Fruit fly (Drosophila melanogaster) whole organism, pupa: Measurements from ENCODE around the gene CG46467.

Experiments
- CG10348 ChIP-seq: fragments of 200-800 bp; sonication (Bioruptor generic); IDR thresholded peaks from 2 replicates; pipeline ENCODE4 v1.3.6; 2022; ENCODE audit warnings: missing biosample characterization, missing genetic modification characterization
- CG12605 ChIP-seq: fragments of 200-800 bp; sonication (Bioruptor generic); IDR thresholded peaks from 2 replicates; pipeline ENCODE4 v1.3.6; 2022; ENCODE audit warnings: missing biosample characterization, missing genetic modification characterization
- CG13204 ChIP-seq: fragments of 200-800 bp; sonication (Bioruptor generic); optimal IDR thresholded peaks from 2 replicates; lab custom pipeline; 2018; ENCODE audit warnings: missing biosample characterization, mild to moderate bottlenecking, missing genetic modification characterization, moderate library complexity
- CG14655 ChIP-seq: fragments of 200-800 bp; sonication (Bioruptor generic); optimal IDR thresholded peaks from 3 replicates; lab custom pipeline; 2017; ENCODE audit warnings: mild to moderate bottlenecking, missing biosample characterization, missing genetic modification reagents, missing genetic modification characterization
- CG17806 ChIP-seq: fragments of 200-800 bp; sonication (Bioruptor generic); optimal IDR thresholded peaks from 2 replicates; lab custom pipeline; 2018; ENCODE audit warnings: missing biosample characterization, mild to moderate bottlenecking, missing genetic modification characterization, moderate library complexity
- CG32121 ChIP-seq: fragments of 200-800 bp; sonication (Bioruptor generic); IDR thresholded peaks from 2 replicates; pipeline ENCODE4 v1.3.6; 2022; ENCODE audit warnings: missing biosample characterization, missing genetic modification characterization
- CG4496 ChIP-seq: fragments of 200-800 bp; sonication (Bioruptor generic); IDR thresholded peaks from 3 replicates; pipeline ENCODE4 v1.3.6; 2022; ENCODE audit warnings: missing biosample characterization, missing genetic modification characterization
- CG8301 ChIP-seq: fragments of 200-800 bp; sonication (Bioruptor generic); optimal IDR thresholded peaks from 2 replicates; lab custom pipeline; 2018; ENCODE audit warnings: missing biosample characterization, mild to moderate bottlenecking, missing genetic modification characterization
- CG9948 ChIP-seq: fragments of 200-800 bp; sonication (Bioruptor generic); optimal IDR thresholded peaks from 2 replicates; lab custom pipeline; 2018; ENCODE audit warnings: missing biosample characterization, mild to moderate bottlenecking, missing genetic modification characterization, moderate library complexity
- EcR ChIP-seq: fragments of 200-800 bp; sonication (Bioruptor generic); optimal IDR thresholded peaks from 3 replicates; lab custom pipeline; 2019; ENCODE audit warnings: missing biosample characterization, missing genetic modification characterization, mild to moderate bottlenecking, moderate library complexity, missing genetic modification reagents
- Ets98B ChIP-seq: fragments of 200-800 bp; sonication (Bioruptor generic); IDR thresholded peaks from 2 replicates; pipeline ENCODE4 v1.3.6; 2022; ENCODE audit warnings: missing biosample characterization, missing genetic modification characterization
- Pif1A ChIP-seq: fragments of 200-800 bp; sonication (Bioruptor generic); optimal IDR thresholded peaks from 3 replicates; lab custom pipeline; 2016; ENCODE audit warnings: missing biosample characterization, missing genetic modification characterization
- Pif1B ChIP-seq: fragments of 200-800 bp; sonication (Bioruptor generic); optimal IDR thresholded peaks from 3 replicates; lab custom pipeline; 2016; ENCODE audit warnings: missing biosample characterization, missing genetic modification characterization
- gl ChIP-seq: fragments of 200-800 bp; sonication (Bioruptor generic); optimal IDR thresholded peaks from 2 replicates; lab custom pipeline; 2018; ENCODE audit warnings: missing biosample characterization, mild to moderate bottlenecking, missing genetic modification characterization

- TF ChIP-seq CG14655 (GFP tag; lab: Kevin White, UChicago): no peak
- TF ChIP-seq CG10348 (GFP tag; lab: Robert Waterston, UW): no peak
- no peak for TF ChIP-seq CG12605
- no peak for TF ChIP-seq CG9948 (tag; lab: Kevin White, UChicago)
- TF ChIP-seq Pif1B (GFP tag; lab: Kevin White, UChicago): peak; percentile 16
- no peak for TF ChIP-seq Pif1A (GFP tag; lab: Kevin White, UChicago)
- TF ChIP-seq CG8301 (tag; lab: Kevin White, UChicago): no peak
- TF ChIP-seq Ets98B (GFP tag; lab: Robert Waterston, UW): peak; percentile 31; the same call in 1 of the 2 replicates
- TF ChIP-seq CG4496 (GFP tag; lab: Robert Waterston, UW): peak; percentile 63; the same call in 2 of the 3 replicates
- TF ChIP-seq CG13204 (GFP tag; lab: Kevin White, UChicago): peak; percentile 19
- peak; percentile 11 for TF ChIP-seq gl
- no peak for TF ChIP-seq CG17806 (tag; lab: Kevin White, UChicago)
- peak; percentile 88 for TF ChIP-seq EcR (GFP tag; lab: Kevin White, UChicago)
- no peak for TF ChIP-seq CG32121 (GFP tag; lab: Robert Waterston, UW)
Observed at dm6 chr3R:9881348-9881901, 6.9 kb downstream of the CG46467 start.
